Fruit fly (Drosophila melanogaster): ENCODE results near the gene ntc.
A peak's percentile ranks its signal among the peaks of the same experiment; 100 is the strongest.

ntc gene

DNA sequence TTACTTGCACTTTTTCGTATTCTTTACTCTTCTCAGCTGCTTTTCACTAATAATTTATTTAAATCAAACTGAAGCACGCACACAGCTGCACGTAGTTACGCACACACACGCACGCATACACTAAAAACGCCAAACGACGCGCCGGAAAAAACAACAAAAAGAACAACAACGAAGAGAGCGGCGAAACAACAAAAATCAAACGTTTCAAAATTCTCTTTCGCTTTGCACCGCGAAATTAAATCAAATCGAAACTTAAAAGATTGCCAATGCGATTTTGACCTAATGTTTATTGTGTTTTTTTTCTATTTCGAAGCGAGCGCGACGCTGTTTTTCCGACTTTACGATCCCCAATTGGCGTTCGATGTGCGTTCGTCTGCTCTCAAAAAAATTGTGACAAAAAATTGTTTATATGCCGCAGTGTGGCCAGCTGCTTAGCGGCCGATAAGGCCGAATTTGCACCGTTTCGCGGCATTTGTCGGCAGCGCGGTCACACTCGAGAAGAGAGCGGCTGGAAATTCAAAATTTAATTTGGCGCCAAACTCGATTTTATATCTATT lies 18.6 kb downstream of the ntc start (continued):
- no peak for TF ChIP-seq D (optimal IDR thresholded peaks at IDR 0.05)
- TF ChIP-seq D (GFP tag; optimal IDR thresholded peaks at IDR 0.05): no peak
- TF ChIP-seq Lhr (GFP tag; optimal IDR thresholded peaks at IDR 0.05): peak; percentile 79
- TF ChIP-seq disco-r (GFP tag; optimal IDR thresholded peaks at IDR 0.05): peak; percentile 63
- peak; percentile 48 for TF ChIP-seq abd-A (tag; optimal IDR thresholded peaks at IDR 0.05)
- TF ChIP-seq Bgb (GFP tag; IDR thresholded peaks at IDR 0.05; ENCODE audit: partially characterized antibody): peak; percentile 59; the same call in 1 of the 2 replicates
- peak; percentile 45 for TF ChIP-seq Sry-β (GFP tag; optimal IDR thresholded peaks at IDR 0.05)
- peak; percentile 48 for TF ChIP-seq CG13287 (GFP tag; IDR thresholded peaks at IDR 0.05; ENCODE audit: partially characterized antibody)
- peak; percentile 27 for TF ChIP-seq sug (tag; optimal IDR thresholded peaks at IDR 0.05)
- peak; percentile 52 for TF ChIP-seq CG12391 (tag; optimal IDR thresholded peaks at IDR 0.05)
- peak; percentile 44; the same call in 1 of the 3 replicates for TF ChIP-seq Aef1 (GFP tag; IDR thresholded peaks at IDR 0.05)
- TF ChIP-seq nerfin-1 (tag; optimal IDR thresholded peaks at IDR 0.05): peak; percentile 30
- peak; percentile 87 for TF ChIP-seq cg (GFP tag; optimal IDR thresholded peaks at IDR 0.05)
- TF ChIP-seq CG17328 (GFP tag; IDR thresholded peaks at IDR 0.05): peak; percentile 36; the same call in 1 of the 2 replicates
- peak; percentile 12 for TF ChIP-seq cad (GFP tag; optimal IDR thresholded peaks at IDR 0.05)
- TF ChIP-seq YL-1 (GFP tag; optimal IDR thresholded peaks at IDR 0.05): peak; percentile 66
- peak; percentile 88 for TF ChIP-seq CG9797 (GFP tag; optimal IDR thresholded peaks at IDR 0.05)
- peak; percentile 13 for TF ChIP-seq CG13894 (tag; optimal IDR thresholded peaks at IDR 0.05)
- TF ChIP-seq gro (GFP tag; optimal IDR thresholded peaks at IDR 0.05): peak; percentile 11
- TF ChIP-seq Sry-δ (GFP tag; optimal IDR thresholded peaks at IDR 0.05): peak; percentile 20
- peak; percentile 9 for TF ChIP-seq Meics (GFP tag; optimal IDR thresholded peaks at IDR 0.05)
- peak; percentile 30 for TF ChIP-seq shn (GFP tag; optimal IDR thresholded peaks at IDR 0.05)
- peak; percentile 52; the same call in 1 of the 2 replicates for TF ChIP-seq bbx (GFP tag; IDR thresholded peaks at IDR 0.05; ENCODE audit: partially characterized antibody)
- peak; percentile 85 for TF ChIP-seq Jarid2 (GFP tag; optimal IDR thresholded peaks at IDR 0.05)
- peak; percentile 57 for TF ChIP-seq CG6854 (GFP tag; optimal IDR thresholded peaks at IDR 0.05)
- TF ChIP-seq tap (tag; optimal IDR thresholded peaks at IDR 0.05): peak; percentile 8
- TF ChIP-seq Dref (GFP tag; IDR thresholded peaks at IDR 0.05): no peak; the same call in 1 of the 2 replicates
- TF ChIP-seq ham (GFP tag; IDR thresholded peaks at IDR 0.05): no peak
- TF ChIP-seq NfI (GFP tag; optimal IDR thresholded peaks at IDR 0.05): peak; percentile 27
- peak; percentile 45; the same call in 1 of the 3 replicates for TF ChIP-seq CG11695 (GFP tag; IDR thresholded peaks at IDR 0.05)
- peak; percentile 11 for TF ChIP-seq Side (GFP tag; optimal IDR thresholded peaks at IDR 0.05)
- TF ChIP-seq CG17361 (GFP tag; IDR thresholded peaks at IDR 0.05): 0 out of 3 replicates have a peak, but pooled peaks have one; percentile 9
- TF ChIP-seq D19A (tag; optimal IDR thresholded peaks at IDR 0.05): peak; percentile 0
- TF ChIP-seq hkb (optimal IDR thresholded peaks at IDR 0.05): no peak
- TF ChIP-seq hkb (GFP tag; IDR thresholded peaks at IDR 0.05): peak; percentile 56
- TF ChIP-seq CrebB (tag; optimal IDR thresholded peaks at IDR 0.05): peak; percentile 59
- TF ChIP-seq Stat92E (GFP tag; optimal IDR thresholded peaks at IDR 0.05): peak in 1 of 3 experiments; percentile 7
- TF ChIP-seq CG34422 (GFP tag; IDR thresholded peaks at IDR 0.05): peak; percentile 72; the same call in 1 of the 3 replicates
- TF ChIP-seq HLHmδ (GFP tag; optimal IDR thresholded peaks at IDR 0.05): peak; percentile 62
- peak; percentile 71 for TF ChIP-seq ewg (GFP tag; optimal IDR thresholded peaks at IDR 0.05)

DNA sequence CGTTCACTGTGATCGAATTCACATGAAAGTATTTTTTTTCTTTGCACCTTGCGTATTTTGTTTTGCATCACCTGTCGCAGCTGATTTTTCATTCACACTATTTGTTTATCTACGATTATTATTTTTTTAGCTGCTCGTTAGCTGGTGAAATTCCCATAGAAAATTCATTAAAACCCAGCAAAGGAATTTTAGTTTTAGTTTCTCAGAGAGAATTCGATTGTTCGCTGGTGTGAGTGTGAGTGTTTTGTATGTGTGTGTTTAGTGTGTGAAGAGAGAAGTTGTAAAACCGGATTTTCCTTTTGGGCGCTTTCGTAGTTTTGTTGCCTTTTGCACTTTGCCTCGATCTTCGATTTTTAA lies 19.2 kb downstream of the ntc start:
- TF ChIP-seq tx (GFP tag; optimal IDR thresholded peaks at IDR 0.05) (no peak), z (GFP tag; IDR thresholded peaks at IDR 0.05) (no peak), Trl (optimal IDR thresholded peaks at IDR 0.05) (peak; percentile 33 to 36), Trl (GFP tag; optimal IDR thresholded peaks at IDR 0.05) (no peak), CG2678 (tag; optimal IDR thresholded peaks at IDR 0.05) (no peak), Ptx1 (GFP tag; IDR thresholded peaks at IDR 0.05) (no peak), CG10366 (GFP tag; IDR thresholded peaks at IDR 0.05) (no peak), CG10209 (GFP tag; optimal IDR thresholded peaks at IDR 0.05) (no peak), CG3407 (GFP tag; optimal IDR thresholded peaks at IDR 0.05) (no peak), CG1832 (GFP tag; optimal IDR thresholded peaks at IDR 0.05) (no peak), chif (GFP tag; optimal IDR thresholded peaks at IDR 0.05) (no peak), Awh (GFP tag; IDR thresholded peaks at IDR 0.05) (0 out of 2 replicates have a peak, but pooled peaks have one; percentile 5), CG17612 (GFP tag; IDR thresholded peaks at IDR 0.05) (no peak)
